Worm (Caenorhabditis elegans) whole organism, L4 larva: ENCODE results near the gene F23D12.2.

Source experiments
- F37D6.2 ChIP-seq: sonication (generic microtip); optimal IDR thresholded peaks from 2 replicates; lab custom pipeline; 2016; ENCODE audit warnings: mild to moderate bottlenecking, missing genetic modification characterization, missing compliant biosample characterization
- ceh-82 ChIP-seq: sonication (generic microtip); optimal IDR thresholded peaks from 2 replicates; lab custom pipeline; 2017; ENCODE audit warnings: missing biosample characterization, missing genetic modification characterization
- madf-5 ChIP-seq, 2 experiments: fragments of 200-800 bp; sonication (Bioruptor generic); IDR thresholded peaks; 2 replicates each; pipeline ENCODE4 v1.3.6; 2022; ENCODE audit warnings: missing compliant biosample characterization in 2 of 2, missing genetic modification characterization in 2 of 2
- nhr-102 ChIP-seq: sonication (generic microtip); optimal IDR thresholded peaks from 2 replicates; lab custom pipeline; 2016; ENCODE audit warnings: mild to moderate bottlenecking, missing genetic modification characterization, moderate library complexity, missing compliant biosample characterization
- nhr-11 ChIP-seq: fragments of 150-350 bp; optimal IDR thresholded peaks from 2 replicates; lab custom pipeline; 2014; ENCODE audit warnings: missing biosample characterization, missing genetic modification characterization
- nhr-48 ChIP-seq: sonication (generic microtip); optimal IDR thresholded peaks from 2 replicates; lab custom pipeline; 2016; ENCODE audit warnings: mild to moderate bottlenecking, missing genetic modification characterization, missing compliant biosample characterization
- pha-4 ChIP-seq, 2 experiments: fragments of 150-350 bp in 1 of 2; fragments of 200-800 bp in 1 of 2; sonication (Bioruptor generic) in 1 of 2; IDR thresholded peaks in 1 of 2; optimal IDR thresholded peaks in 1 of 2; 2 replicates each; pipeline versions ENCODE4 v1.3.6 to Lab custom; 2014 to 2022; ENCODE audit warnings: missing genetic modification characterization in 2 of 2, missing genetic modification reagents in 2 of 2, missing biosample characterization in 1 of 2, missing compliant biosample characterization in 1 of 2
- unc-130 ChIP-seq: sonication (generic microtip); optimal IDR thresholded peaks from 2 replicates; lab custom pipeline; 2016; ENCODE audit warnings: missing genetic modification reagents, missing genetic modification characterization, missing compliant biosample characterization
- unc-39 ChIP-seq: sonication (generic microtip); optimal IDR thresholded peaks from 2 replicates; lab custom pipeline; 2017; ENCODE audit warnings: missing biosample characterization, missing genetic modification characterization
- ztf-11 ChIP-seq: fragments of 150-350 bp; optimal IDR thresholded peaks from 2 replicates; lab custom pipeline; 2014; ENCODE audit warnings: missing biosample characterization, missing genetic modification characterization

ce11 chrX:14455419-14455818, 34.0 kb upstream of the F23D12.2 start, which contains the start of gene Y66C5A.1:
- TF ChIP-seq unc-130 (GFP tag; lab: Kevin White, UChicago), result no peak
- TF ChIP-seq pha-4 (GFP tag; IDR thresholded peaks at IDR 0.05; lab: Robert Waterston, UW), result no peak
- TF ChIP-seq pha-4 (tag; optimal IDR thresholded peaks at IDR 0.05; lab: Kevin White, UChicago), result no peak
- TF ChIP-seq nhr-102 (tag; lab: Kevin White, UChicago), result no peak
- TF ChIP-seq ceh-82 (tag; lab: Kevin White, UChicago), result no peak
- no peak for TF ChIP-seq unc-39 (tag; lab: Kevin White, UChicago)
- no peak for TF ChIP-seq ztf-11
- TF ChIP-seq nhr-11, result no peak
- TF ChIP-seq madf-5 (GFP tag; IDR thresholded peaks at IDR 0.05; lab: Robert Waterston, UW), result no peak
- TF ChIP-seq nhr-48 (tag; lab: Kevin White, UChicago), result no peak
- no peak for TF ChIP-seq F37D6.2 (tag; lab: Kevin White, UChicago)
